Worm (Caenorhabditis elegans) whole organism, L2 larva: ENCODE results near the gene C15C7.6.
A peak's percentile ranks its signal among the peaks of the same experiment; 100 is the strongest.

Experiments
- C34F6.9 ChIP-seq: fragments of 150-350 bp; optimal IDR thresholded peaks from 2 replicates; lab custom pipeline; 2014; ENCODE audit warnings: missing biosample characterization, missing genetic modification characterization
- F13H6.1 ChIP-seq: sonication (generic microtip); optimal IDR thresholded peaks from 2 replicates; lab custom pipeline; 2016; ENCODE audit warnings: missing genetic modification characterization, missing compliant biosample characterization
- R02D3.7 ChIP-seq: fragments of 150-350 bp; optimal IDR thresholded peaks from 2 replicates; lab custom pipeline; 2014; ENCODE audit warnings: missing biosample characterization, missing genetic modification characterization
- Y55F3AM.14 ChIP-seq: fragments of 200-800 bp; sonication (Bioruptor generic); optimal IDR thresholded peaks from 2 replicates; lab custom pipeline; 2018; ENCODE audit warnings: mild to moderate bottlenecking, missing genetic modification characterization, missing compliant biosample characterization
- ZK546.5 ChIP-seq: sonication (generic microtip); optimal IDR thresholded peaks from 2 replicates; lab custom pipeline; 2017; ENCODE audit warnings: missing biosample characterization, missing genetic modification characterization
- alr-1 ChIP-seq: fragments of 150-350 bp; optimal IDR thresholded peaks from 2 replicates; lab custom pipeline; 2014; ENCODE audit warnings: missing biosample characterization, missing genetic modification characterization
- aly-2 ChIP-seq: fragments of 150-350 bp; optimal IDR thresholded peaks from 2 replicates; lab custom pipeline; 2014; ENCODE audit warnings: missing biosample characterization, missing genetic modification characterization
- ama-1 ChIP-seq: fragments of 150-350 bp; optimal IDR thresholded peaks from 2 replicates; lab custom pipeline; 2018; ENCODE audit warnings: inconsistent platforms
- blmp-1 ChIP-seq: sonication (generic microtip); optimal IDR thresholded peaks from 2 replicates; lab custom pipeline; 2017; ENCODE audit warnings: missing genetic modification characterization, mild to moderate bottlenecking, missing compliant biosample characterization, antibody characterized with exemption, moderate library complexity; ENCODE audit not compliant: insufficient read depth
- ceh-16 ChIP-seq: fragments of 150-350 bp; optimal IDR thresholded peaks from 2 replicates; lab custom pipeline; 2014; ENCODE audit warnings: missing biosample characterization, missing genetic modification characterization
- ceh-82 ChIP-seq: fragments of 150-350 bp; optimal IDR thresholded peaks from 2 replicates; lab custom pipeline; 2014; ENCODE audit warnings: missing biosample characterization, missing genetic modification characterization
- crh-2 ChIP-seq: sonication (generic microtip); optimal IDR thresholded peaks from 2 replicates; lab custom pipeline; 2017; ENCODE audit warnings: missing biosample characterization, missing genetic modification characterization
- dmd-4 ChIP-seq: sonication (generic microtip); optimal IDR thresholded peaks from 2 replicates; lab custom pipeline; 2017; ENCODE audit warnings: missing biosample characterization, missing genetic modification characterization
- egl-27 ChIP-seq: sonication (generic microtip); optimal IDR thresholded peaks from 3 replicates; lab custom pipeline; 2017; ENCODE audit warnings: missing biosample characterization, missing genetic modification reagents, missing genetic modification characterization
- gmeb-1 ChIP-seq: fragments of 150-350 bp; optimal IDR thresholded peaks from 2 replicates; lab custom pipeline; 2014; ENCODE audit warnings: missing biosample characterization, missing genetic modification characterization
- lin-11 ChIP-seq: fragments of 150-350 bp; sonication (generic microtip); optimal IDR thresholded peaks from 2 replicates; lab custom pipeline; 2014; ENCODE audit warnings: missing biosample characterization, missing genetic modification characterization, inconsistent platforms, mixed read lengths
- lin-13 ChIP-seq: fragments of 150-350 bp; optimal IDR thresholded peaks from 2 replicates; lab custom pipeline; 2014; ENCODE audit warnings: missing biosample characterization, missing genetic modification reagents, missing genetic modification characterization
- lin-39 ChIP-seq: fragments of 150-350 bp; optimal IDR thresholded peaks from 2 replicates; lab custom pipeline; 2014; ENCODE audit warnings: missing biosample characterization, missing genetic modification reagents, missing genetic modification characterization
- lsy-2 ChIP-seq, 2 experiments: fragments of 150-350 bp in 1 of 2; sonication (generic microtip) in 1 of 2; optimal IDR thresholded peaks; 2 replicates each; lab custom pipeline; 2014 to 2017; ENCODE audit warnings: missing biosample characterization in 2 of 2, missing genetic modification characterization in 2 of 2
- mab-5 ChIP-seq: fragments of 150-350 bp; optimal IDR thresholded peaks from 2 replicates; lab custom pipeline; 2014; ENCODE audit warnings: missing biosample characterization, missing genetic modification characterization
- mbf-1 ChIP-seq: sonication (generic microtip); optimal IDR thresholded peaks from 2 replicates; lab custom pipeline; 2017; ENCODE audit warnings: missing biosample characterization, missing genetic modification characterization
- nhr-10 ChIP-seq: sonication (generic microtip); optimal IDR thresholded peaks from 2 replicates; lab custom pipeline; 2017; ENCODE audit warnings: missing biosample characterization, missing genetic modification characterization
- nhr-12 ChIP-seq: fragments of 150-350 bp; optimal IDR thresholded peaks from 2 replicates; lab custom pipeline; 2014; ENCODE audit warnings: missing biosample characterization, missing genetic modification characterization
- nhr-129 ChIP-seq: fragments of 150-350 bp; optimal IDR thresholded peaks from 2 replicates; lab custom pipeline; 2014; ENCODE audit warnings: missing biosample characterization, missing genetic modification characterization
- nhr-21 ChIP-seq: fragments of 150-350 bp; optimal IDR thresholded peaks from 2 replicates; lab custom pipeline; 2014; ENCODE audit warnings: missing biosample characterization, missing genetic modification characterization
- nhr-23 ChIP-seq: fragments of 150-350 bp; optimal IDR thresholded peaks from 2 replicates; lab custom pipeline; 2014; ENCODE audit warnings: missing biosample characterization, missing genetic modification reagents, missing genetic modification characterization
- nhr-25 ChIP-seq: fragments of 150-350 bp; sonication (generic microtip); optimal IDR thresholded peaks from 3 replicates; lab custom pipeline; 2014; ENCODE audit warnings: missing biosample characterization, missing genetic modification characterization
- nhr-77 ChIP-seq: fragments of 150-350 bp; optimal IDR thresholded peaks from 2 replicates; lab custom pipeline; 2014; ENCODE audit warnings: missing biosample characterization, missing genetic modification characterization
- peb-1 ChIP-seq: fragments of 150-350 bp; optimal IDR thresholded peaks from 2 replicates; lab custom pipeline; 2014; ENCODE audit warnings: missing biosample characterization, missing genetic modification characterization
- skn-1 ChIP-seq: sonication (generic microtip); optimal IDR thresholded peaks from 2 replicates; lab custom pipeline; 2017; ENCODE audit warnings: missing biosample characterization, missing genetic modification characterization
- sma-3 ChIP-seq: sonication (generic microtip); optimal IDR thresholded peaks from 2 replicates; lab custom pipeline; 2016; ENCODE audit warnings: missing genetic modification reagents, missing genetic modification characterization, missing compliant biosample characterization
- sma-9 ChIP-seq, 2 experiments: fragments of 150-350 bp in 1 of 2; sonication (generic microtip) in 1 of 2; optimal IDR thresholded peaks; 2 replicates each; lab custom pipeline; 2014 to 2016; ENCODE audit warnings: missing genetic modification characterization in 2 of 2, mild to moderate bottlenecking in 1 of 2, missing biosample characterization in 1 of 2, missing compliant biosample characterization in 1 of 2, missing genetic modification reagents in 1 of 2, moderate library complexity in 1 of 2
- snpc-4 ChIP-seq: fragments of 150-350 bp; optimal IDR thresholded peaks from 2 replicates; lab custom pipeline; 2014; ENCODE audit warnings: missing biosample characterization, missing genetic modification characterization
- unc-39 ChIP-seq: fragments of 150-350 bp; optimal IDR thresholded peaks from 2 replicates; lab custom pipeline; 2014; ENCODE audit warnings: missing biosample characterization, missing genetic modification characterization
- unc-55 ChIP-seq: fragments of 150-350 bp; sonication (generic microtip); optimal IDR thresholded peaks from 3 replicates; lab custom pipeline; 2014; ENCODE audit warnings: missing biosample characterization, missing genetic modification reagents, missing genetic modification characterization
- unc-62 ChIP-seq: fragments of 150-350 bp; optimal IDR thresholded peaks from 2 replicates; lab custom pipeline; 2014; ENCODE audit warnings: missing biosample characterization, missing genetic modification reagents, missing genetic modification characterization
- zag-1 ChIP-seq: fragments of 150-350 bp; optimal IDR thresholded peaks from 2 replicates; lab custom pipeline; 2014; ENCODE audit warnings: missing biosample characterization, missing genetic modification characterization
- ztf-1 ChIP-seq: fragments of 200-800 bp; sonication (Bioruptor generic); conservative IDR thresholded peaks from 2 replicates; pipeline ENCODE4 v1.3.6; 2022; ENCODE audit warnings: missing genetic modification characterization, missing compliant biosample characterization
- ztf-11 ChIP-seq: sonication (generic microtip); optimal IDR thresholded peaks from 2 replicates; lab custom pipeline; 2017; ENCODE audit warnings: missing biosample characterization, missing genetic modification characterization
- ztf-4 ChIP-seq: fragments of 150-350 bp; optimal IDR thresholded peaks from 2 replicates; lab custom pipeline; 2014; ENCODE audit warnings: missing biosample characterization, missing genetic modification characterization

The C15C7.6 gene

DNA sequence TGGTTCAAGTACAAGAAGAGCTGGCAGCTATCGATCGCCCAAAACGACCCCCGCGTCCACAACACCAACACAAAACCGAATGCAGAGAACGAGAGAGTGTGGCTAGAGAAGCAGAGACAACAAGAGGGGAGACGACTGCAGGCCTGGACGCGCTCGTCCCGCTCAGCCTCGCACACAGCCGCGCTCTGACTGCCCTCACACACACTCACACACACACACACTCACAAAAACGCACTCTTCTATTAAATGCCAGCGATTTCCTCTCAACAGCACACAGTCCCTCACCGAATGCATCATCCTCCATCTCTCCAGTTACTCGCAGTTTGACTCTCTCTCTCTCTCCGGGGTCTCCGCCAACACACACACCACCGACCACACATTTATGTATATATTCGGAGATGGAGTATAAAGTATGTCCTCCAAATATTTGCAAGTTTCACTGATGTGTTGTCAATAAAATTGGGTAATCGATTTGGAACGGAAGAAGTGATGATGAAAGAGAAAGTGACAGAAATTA, 42.7 kb downstream of the C15C7.6 start (continued):
- no peak for TF ChIP-seq aly-2
- peak; percentile 44 for TF ChIP-seq peb-1 (tag; lab: Kevin White, UChicago)
- TF ChIP-seq ztf-11 (tag; lab: Kevin White, UChicago), result peak; percentile 9
- peak; percentile 10 for TF ChIP-seq ama-1 (lab: Kevin White, UChicago)
- peak; percentile 85 for TF ChIP-seq nhr-21
- peak; percentile 55 for TF ChIP-seq ceh-82 (tag; lab: Kevin White, UChicago)
- no peak for TF ChIP-seq nhr-12
- peak; percentile 93 for TF ChIP-seq nhr-25 (tag; lab: Kevin White, UChicago)
- TF ChIP-seq sma-9 (GFP tag; optimal IDR thresholded peaks at IDR 0.05; lab: Kevin White, UChicago), result peak; percentile 87
- no peak for TF ChIP-seq sma-9 (tag; optimal IDR thresholded peaks at IDR 0.05; lab: Kevin White, UChicago)
- TF ChIP-seq ztf-4 (tag; lab: Kevin White, UChicago), result peak; percentile 87
- peak; percentile 77 for TF ChIP-seq ceh-16 (tag; lab: Kevin White, UChicago)
- TF ChIP-seq zag-1 (tag; lab: Kevin White, UChicago), result peak; percentile 91
- TF ChIP-seq F13H6.1 (tag; lab: Kevin White, UChicago), result peak; percentile 98
- TF ChIP-seq ztf-1 (GFP tag; lab: Robert Waterston, UW), result no peak
- TF ChIP-seq egl-27, result peak; percentile 95
- peak; percentile 82 for TF ChIP-seq snpc-4 (tag; lab: Kevin White, UChicago)
- TF ChIP-seq lin-11 (tag; lab: Kevin White, UChicago), result peak; percentile 91
- TF ChIP-seq R02D3.7 (tag; lab: Kevin White, UChicago), result no peak
- peak; percentile 85 for TF ChIP-seq mab-5 (tag; lab: Kevin White, UChicago)
- TF ChIP-seq, all 48 proteins: peak for 33

DNA sequence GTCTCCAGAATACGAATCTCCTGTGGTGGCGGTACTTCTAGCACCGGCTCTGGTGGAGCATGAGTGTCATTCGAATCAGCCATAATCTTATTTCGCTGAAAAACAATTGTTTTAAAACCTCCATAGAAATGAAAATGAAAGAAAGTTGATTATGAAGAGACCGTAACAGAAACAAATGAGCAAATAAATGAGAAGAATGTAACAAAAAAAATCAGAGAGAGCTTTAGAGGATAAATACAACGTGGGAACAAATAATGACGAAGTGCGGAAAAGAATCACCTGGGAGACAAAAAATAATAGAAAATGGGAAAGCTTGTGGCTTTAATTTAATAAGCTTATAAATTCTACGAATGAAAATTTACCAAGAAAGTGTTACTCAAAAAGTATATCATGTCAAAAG, 43.4 kb downstream of the C15C7.6 start, which contains the start of gene spc-1:
Gene spc-1, minus strand, starts transcription at position 101 of the 400 bp plus-strand sequence.
- TF ChIP-seq C34F6.9 (tag; lab: Kevin White, UChicago) (no peak), sma-3 (GFP tag; lab: Kevin White, UChicago) (no peak), crh-2 (tag; lab: Kevin White, UChicago) (no peak), alr-1 (tag; lab: Kevin White, UChicago) (no peak), blmp-1 (tag; lab: Kevin White, UChicago) (no peak), ztf-4 (tag; lab: Kevin White, UChicago) (no peak), nhr-77 (tag; lab: Kevin White, UChicago) (no peak)

DNA sequence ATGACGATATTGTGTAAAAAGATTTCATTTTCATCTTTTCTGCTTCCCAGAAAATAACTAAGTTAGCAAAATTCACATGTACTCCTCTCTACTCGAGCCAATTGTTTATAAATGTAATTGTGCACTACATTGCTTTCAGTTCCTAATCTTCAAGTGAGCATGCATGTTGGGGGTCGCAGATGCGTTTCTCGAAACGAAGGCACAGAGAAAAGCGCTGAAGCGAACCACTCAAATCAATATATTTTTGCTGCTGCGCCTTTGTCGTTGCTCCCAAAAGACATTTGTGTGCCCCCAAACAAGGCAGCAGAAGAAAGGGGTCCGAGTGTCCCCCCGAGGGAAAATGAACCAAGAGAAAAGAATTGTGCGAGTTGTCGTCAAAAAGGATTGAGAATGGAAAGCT, 44.1 kb downstream of the C15C7.6 start:
- TF ChIP-seq nhr-129 (tag; lab: Kevin White, UChicago) (peak; percentile 2), Y55F3AM.14 (peak; percentile 42), lin-13 (GFP tag; lab: Kevin White, UChicago) (peak; percentile 10), lsy-2 (tag; optimal IDR thresholded peaks at IDR 0.05; lab: Kevin White, UChicago) (peak in 1 of 2 experiments; percentile 41), mab-5 (tag; lab: Kevin White, UChicago) (peak; percentile 0), ZK546.5 (tag; lab: Kevin White, UChicago) (no peak), F13H6.1 (tag; lab: Kevin White, UChicago) (peak; percentile 23), unc-55 (peak; percentile 20), snpc-4 (tag; lab: Kevin White, UChicago) (no peak), C34F6.9 (tag; lab: Kevin White, UChicago) (peak; percentile 62)

DNA sequence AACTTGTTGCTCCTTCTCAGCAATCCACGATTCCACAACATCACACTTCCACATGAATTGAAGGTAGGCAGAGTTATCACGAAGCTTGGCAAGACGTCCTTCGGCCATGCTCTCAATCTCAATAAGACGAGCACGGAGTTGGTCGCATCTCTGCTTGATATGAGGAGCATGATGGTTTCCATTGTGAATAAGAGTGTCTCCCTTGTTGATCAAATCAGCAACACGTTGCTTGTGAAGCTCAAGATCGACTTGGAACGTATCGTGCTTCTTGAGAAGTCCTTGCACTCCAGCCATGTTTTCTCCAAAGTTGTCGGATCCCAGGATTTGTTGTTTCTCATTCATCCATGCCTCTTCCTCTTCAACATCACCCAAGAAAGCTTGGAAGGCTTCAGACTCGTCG, 50.8 kb downstream of the C15C7.6 start:
- no peak for TF ChIP-seq nhr-23 (tag; lab: Kevin White, UChicago)
- no peak for TF ChIP-seq ama-1 (lab: Kevin White, UChicago)
- no peak for TF ChIP-seq skn-1 (tag; lab: Kevin White, UChicago)
- TF ChIP-seq gmeb-1 (tag; lab: Kevin White, UChicago), result no peak
- TF ChIP-seq dmd-4, result no peak
- no peak for TF ChIP-seq aly-2
- no peak for TF ChIP-seq F13H6.1 (tag; lab: Kevin White, UChicago)
- no peak for TF ChIP-seq Y55F3AM.14
- TF ChIP-seq unc-39 (tag; lab: Kevin White, UChicago), result no peak
- TF ChIP-seq ztf-11 (tag; lab: Kevin White, UChicago), result no peak
- no peak for TF ChIP-seq lin-39 (tag; lab: Kevin White, UChicago)
- no peak for TF ChIP-seq nhr-10 (tag; lab: Kevin White, UChicago)
- no peak for TF ChIP-seq nhr-77 (tag; lab: Kevin White, UChicago)
- TF ChIP-seq unc-62 (GFP tag; lab: Kevin White, UChicago), result no peak
- TF ChIP-seq sma-3 (GFP tag; lab: Kevin White, UChicago), result no peak
- TF ChIP-seq mbf-1 (tag; lab: Kevin White, UChicago), result no peak
- TF ChIP-seq lsy-2 (tag; optimal IDR thresholded peaks at IDR 0.05; lab: Kevin White, UChicago), result no peak
- no peak for TF ChIP-seq lin-11 (tag; lab: Kevin White, UChicago)
- TF ChIP-seq nhr-21, result no peak
